1 fruit fly cellular context compared by ENCODE assay signal in genomic region chr2L:3813255-3813875, dm6.
TF ChIP-seq lines count a peak whose summit lies in the region.

Gene CG3407 (minus strand): TSS chr2L:3813410.

TF ChIP-seq in whole organism, embryonic, 481 proteins besides CTCF, POLR2A, EP300 and RAD21 (continued from another document):
- TF ChIP-seq Deaf1 (tag; optimal IDR thresholded peaks at IDR 0.05; lab: Kevin White, UChicago) (no peak), gsb (GFP tag; IDR thresholded peaks at IDR 0.05; lab: Robert Waterston, UW) (no peak), CG2678 (tag; optimal IDR thresholded peaks at IDR 0.05; lab: Kevin White, UChicago) (no peak), CG4360 (GFP tag; IDR thresholded peaks at IDR 0.05; lab: Robert Waterston, UW) (peak; percentile 92), Sox102F (GFP tag; optimal IDR thresholded peaks at IDR 0.05; lab: Kevin White, UChicago) (no peak), D19A (tag; optimal IDR thresholded peaks at IDR 0.05; lab: Kevin White, UChicago) (no peak), Six4 (GFP tag; optimal IDR thresholded peaks at IDR 0.05; lab: Kevin White, UChicago) (no peak), Chrac-16 (GFP tag; optimal IDR thresholded peaks at IDR 0.05; lab: Kevin White, UChicago) (peak; percentile 55), CG8281 (tag; optimal IDR thresholded peaks at IDR 0.05; lab: Kevin White, UChicago) (no peak), CG9797 (GFP tag; optimal IDR thresholded peaks at IDR 0.05; lab: Kevin White, UChicago) (peak; percentile 5), zfh1 (GFP tag; IDR thresholded peaks at IDR 0.05; lab: Robert Waterston, UW) (peak; percentile 53; the same call in 2 of the 3 replicates), Doc2 (GFP tag; IDR thresholded peaks at IDR 0.05; lab: Robert Waterston, UW) (no peak), lov (optimal IDR thresholded peaks at IDR 0.05; lab: Kevin White, UChicago) (no peak), lov (GFP tag; IDR thresholded peaks at IDR 0.05; lab: Robert Waterston, UW) (no peak), CG6254 (GFP tag; optimal IDR thresholded peaks at IDR 0.05; lab: Kevin White, UChicago) (no peak), vnd (GFP tag; IDR thresholded peaks at IDR 0.05; lab: Robert Waterston, UW; ENCODE audit: partially characterized antibody) (peak; percentile 60; the same call in 2 of the 3 replicates), row (GFP tag; IDR thresholded peaks at IDR 0.05; lab: Robert Waterston, UW) (peak; percentile 39; the same call in 1 of the 3 replicates), nerfin-2 (GFP tag; IDR thresholded peaks at IDR 0.05; lab: Robert Waterston, UW; ENCODE audit: partially characterized antibody) (peak; percentile 54; the same call in 1 of the 2 replicates), CG6854 (GFP tag; optimal IDR thresholded peaks at IDR 0.05; lab: Kevin White, UChicago) (no peak), CG7357 (GFP tag; IDR thresholded peaks at IDR 0.05; lab: Robert Waterston, UW) (no peak), CG13123 (GFP tag; optimal IDR thresholded peaks at IDR 0.05; lab: Kevin White, UChicago) (peak; percentile 42), toy (GFP tag; IDR thresholded peaks at IDR 0.05; lab: Robert Waterston, UW) (no peak), bab2 (GFP tag; optimal IDR thresholded peaks at IDR 0.05; lab: Kevin White, UChicago) (no peak), CG17385 (GFP tag; optimal IDR thresholded peaks at IDR 0.05; lab: Kevin White, UChicago) (no peak), otp (GFP tag; IDR thresholded peaks at IDR 0.05; lab: Robert Waterston, UW) (no peak), vvl (GFP tag; IDR thresholded peaks at IDR 0.05; lab: Robert Waterston, UW) (peak; percentile 44; the same call in 1 of the 2 replicates), sna (GFP tag; IDR thresholded peaks at IDR 0.05; lab: Robert Waterston, UW; ENCODE audit: partially characterized antibody) (peak; percentile 70), zen (tag; optimal IDR thresholded peaks at IDR 0.05; lab: Kevin White, UChicago) (peak; percentile 37), CG1024 (GFP tag; IDR thresholded peaks at IDR 0.05; lab: Robert Waterston, UW) (no peak), CoRest (tag; optimal IDR thresholded peaks at IDR 0.05; lab: Kevin White, UChicago) (peak; percentile 41), pb (GFP tag; optimal IDR thresholded peaks at IDR 0.05; lab: Kevin White, UChicago) (no peak), ftz-f1 (GFP tag; optimal IDR thresholded peaks at IDR 0.05; lab: Kevin White, UChicago) (peak; percentile 51), Aef1 (GFP tag; IDR thresholded peaks at IDR 0.05; lab: Robert Waterston, UW) (peak; percentile 98), CG9609 (GFP tag; optimal IDR thresholded peaks at IDR 0.05; lab: Kevin White, UChicago) (peak; percentile 49), Spps (tag; optimal IDR thresholded peaks at IDR 0.05; lab: Kevin White, UChicago) (no peak), CG15269 (tag; optimal IDR thresholded peaks at IDR 0.05; lab: Kevin White, UChicago) (no peak), stc (GFP tag; IDR thresholded peaks at IDR 0.05; lab: Robert Waterston, UW) (no peak; the same call in 1 of the 2 replicates), bcd (GFP tag; optimal IDR thresholded peaks at IDR 0.05; lab: Kevin White, UChicago) (peak; percentile 22), Sry-δ (GFP tag; optimal IDR thresholded peaks at IDR 0.05; lab: Kevin White, UChicago) (peak; percentile 71), CG8478 (optimal IDR thresholded peaks at IDR 0.05; lab: Kevin White, UChicago) (no peak), dan (GFP tag; IDR thresholded peaks at IDR 0.05; lab: Robert Waterston, UW) (no peak), knrl (GFP tag; IDR thresholded peaks at IDR 0.05; lab: Robert Waterston, UW; ENCODE audit: partially characterized antibody) (peak; percentile 72), CG11247 (GFP tag; IDR thresholded peaks at IDR 0.05; lab: Robert Waterston, UW) (no peak; the same call in 1 of the 2 replicates), MESR4 (GFP tag; optimal IDR thresholded peaks at IDR 0.05; lab: Kevin White, UChicago) (peak; percentile 76), nau (GFP tag; optimal IDR thresholded peaks at IDR 0.05; lab: Kevin White, UChicago) (no peak), CG8924 (tag; optimal IDR thresholded peaks at IDR 0.05; lab: Kevin White, UChicago) (peak; percentile 48), CG12659 (GFP tag; optimal IDR thresholded peaks at IDR 0.05; lab: Kevin White, UChicago) (peak; percentile 75), slp2 (GFP tag; optimal IDR thresholded peaks at IDR 0.05; lab: Kevin White, UChicago) (peak; percentile 33), lab (GFP tag; optimal IDR thresholded peaks at IDR 0.05; lab: Kevin White, UChicago) (no peak), ems (GFP tag; optimal IDR thresholded peaks at IDR 0.05; lab: Kevin White, UChicago) (peak; percentile 16), CG11504 (tag; optimal IDR thresholded peaks at IDR 0.05; lab: Kevin White, UChicago) (no peak), Hr51 (GFP tag; optimal IDR thresholded peaks at IDR 0.05; lab: Kevin White, UChicago) (peak in 1 of 2 experiments; percentile 43), cato (GFP tag; optimal IDR thresholded peaks at IDR 0.05; lab: Kevin White, UChicago; ENCODE audit: borderline replicate concordance) (no peak), ash1 (GFP tag; optimal IDR thresholded peaks at IDR 0.05; lab: Kevin White, UChicago) (no peak), CG1647 (GFP tag; optimal IDR thresholded peaks at IDR 0.05; lab: Kevin White, UChicago) (peak; percentile 30), Abd-B (GFP tag; optimal IDR thresholded peaks at IDR 0.05; lab: Kevin White, UChicago) (no peak), tgo (GFP tag; IDR thresholded peaks at IDR 0.05; lab: Robert Waterston, UW) (no peak)
TF ChIP-seq in whole organism, embryonic: peak in this region for 193.
